Fruit fly (Drosophila melanogaster): ENCODE measurements around the gene Pcyt2.
A peak's percentile ranks its signal among the peaks of the same experiment; 100 is the strongest.

Pcyt2 gene

dm6 chr3L:1579169-1579853 is 26.0 kb downstream of the Pcyt2 start (continued):
- peak; percentile 43 for TF ChIP-seq run (tag; optimal IDR thresholded peaks at IDR 0.05)
- peak; percentile 36 for TF ChIP-seq CG15514 (GFP tag; optimal IDR thresholded peaks at IDR 0.05)
- peak; percentile 71 for TF ChIP-seq CG6765 (GFP tag; optimal IDR thresholded peaks at IDR 0.05)
- no peak for TF ChIP-seq C15 (GFP tag; IDR thresholded peaks at IDR 0.05)
- TF ChIP-seq exex (tag; optimal IDR thresholded peaks at IDR 0.05): peak; percentile 20
- TF ChIP-seq CG33557 (GFP tag; optimal IDR thresholded peaks at IDR 0.05): peak; percentile 88
- TF ChIP-seq cg (GFP tag; optimal IDR thresholded peaks at IDR 0.05): peak; percentile 73
- TF ChIP-seq Elba2 (GFP tag; optimal IDR thresholded peaks at IDR 0.05): no peak
- peak; percentile 43 for TF ChIP-seq stwl (tag; optimal IDR thresholded peaks at IDR 0.05)
- no peak for TF ChIP-seq Oaz (GFP tag; IDR thresholded peaks at IDR 0.05)
- TF ChIP-seq H2.0 (GFP tag; IDR thresholded peaks at IDR 0.05): peak; percentile 52
- TF ChIP-seq CG9727 (GFP tag; optimal IDR thresholded peaks at IDR 0.05): peak; percentile 85
- TF ChIP-seq CG10979 (tag; optimal IDR thresholded peaks at IDR 0.05): peak; percentile 71
- peak; percentile 7; the same call in 1 of the 2 replicates for TF ChIP-seq seq (GFP tag; IDR thresholded peaks at IDR 0.05)
- TF ChIP-seq CG13424 (tag; optimal IDR thresholded peaks at IDR 0.05): peak; percentile 74

dm6 chr3L:1580194-1580593 is 26.9 kb downstream of the Pcyt2 start:
- peak; percentile 79 for TF ChIP-seq CG12769 (tag; optimal IDR thresholded peaks at IDR 0.05)
- TF ChIP-seq Xbp1 (GFP tag; optimal IDR thresholded peaks at IDR 0.05): no peak
- TF ChIP-seq sd (tag; optimal IDR thresholded peaks at IDR 0.05): peak; percentile 71
- TF ChIP-seq crol (GFP tag; IDR thresholded peaks at IDR 0.05): peak; percentile 79
- TF ChIP-seq ci (GFP tag; IDR thresholded peaks at IDR 0.05): 0 out of 3 replicates have a peak, but pooled peaks have one; percentile 9
- TF ChIP-seq CG17385 (GFP tag; optimal IDR thresholded peaks at IDR 0.05): no peak
- peak; percentile 88 for TF ChIP-seq sr (GFP tag; IDR thresholded peaks at IDR 0.05)
- peak; percentile 46 for TF ChIP-seq CG10543 (GFP tag; optimal IDR thresholded peaks at IDR 0.05)
- TF ChIP-seq chinmo (GFP tag; IDR thresholded peaks at IDR 0.05; ENCODE audit: partially characterized antibody): 0 out of 4 replicates have a peak, but pooled peaks have one; percentile 23
- TF ChIP-seq CG6689 (GFP tag; IDR thresholded peaks at IDR 0.05): no peak

dm6 chr3L:1580821-1581220 is 27.5 kb downstream of the Pcyt2 start:
- TF ChIP-seq cad (GFP tag; optimal IDR thresholded peaks at IDR 0.05): no peak
- no peak for TF ChIP-seq pita (GFP tag; optimal IDR thresholded peaks at IDR 0.05)
- peak; percentile 9 for TF ChIP-seq Ets65A (GFP tag)
- no peak for TF ChIP-seq vfl (GFP tag; optimal IDR thresholded peaks at IDR 0.05)
- TF ChIP-seq tll (GFP tag; optimal IDR thresholded peaks at IDR 0.05): no peak
- no peak for TF ChIP-seq CHES-1-like (GFP tag; optimal IDR thresholded peaks at IDR 0.05)
- TF ChIP-seq ab (GFP tag; optimal IDR thresholded peaks at IDR 0.05): no peak
- TF ChIP-seq ap (GFP tag; IDR thresholded peaks at IDR 0.05): no peak
- TF ChIP-seq nmo (GFP tag; optimal IDR thresholded peaks at IDR 0.05): no peak
- TF ChIP-seq CG10274 (GFP tag; optimal IDR thresholded peaks at IDR 0.05): peak; percentile 90
- no peak for TF ChIP-seq Dip2 (GFP tag; IDR thresholded peaks at IDR 0.05)
- TF ChIP-seq unpg (GFP tag; optimal IDR thresholded peaks at IDR 0.05): no peak
- TF ChIP-seq Adf1 (GFP tag; IDR thresholded peaks at IDR 0.05): no peak
- no peak for TF ChIP-seq CG3407 (GFP tag; optimal IDR thresholded peaks at IDR 0.05)
- TF ChIP-seq Elba2 (GFP tag; optimal IDR thresholded peaks at IDR 0.05): no peak
- no peak for TF ChIP-seq Mes4 (GFP tag; optimal IDR thresholded peaks at IDR 0.05)
- TF ChIP-seq eve (GFP tag; optimal IDR thresholded peaks at IDR 0.05): peak in 1 of 2 experiments; percentile 78
- TF ChIP-seq Hr3 (GFP tag; optimal IDR thresholded peaks at IDR 0.05): no peak
- no peak for TF ChIP-seq Dip3 (GFP tag; optimal IDR thresholded peaks at IDR 0.05)
- no peak for TF ChIP-seq CG4360 (GFP tag; IDR thresholded peaks at IDR 0.05)
- TF ChIP-seq CG18599 (GFP tag; optimal IDR thresholded peaks at IDR 0.05): no peak
- TF ChIP-seq CG14965 (GFP tag; optimal IDR thresholded peaks at IDR 0.05; ENCODE audit: borderline replicate concordance): no peak

Measured in whole organism, embryonic.